Worm (Caenorhabditis elegans): ENCODE results near the gene rsr-2.

DNA sequence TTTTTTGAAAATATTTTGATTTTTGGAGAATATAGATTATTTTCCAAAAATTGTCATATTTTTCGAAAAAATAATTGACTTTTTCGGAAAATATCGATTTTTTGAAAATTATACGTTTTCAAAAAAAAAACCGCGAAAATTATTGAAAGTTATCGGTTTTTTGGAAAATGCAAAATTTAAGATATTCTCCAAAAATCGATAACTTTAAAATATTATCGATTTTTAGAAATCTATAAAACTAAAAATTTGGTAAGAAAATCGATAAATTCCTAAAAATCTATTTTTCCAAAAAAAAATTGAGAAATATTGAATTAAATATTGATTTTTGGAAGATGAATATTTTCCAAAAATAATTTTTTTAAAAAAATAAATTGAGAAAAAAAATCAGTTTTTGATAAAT, 31.9 kb downstream of the rsr-2 start:
- TF ChIP-seq ces-1 (GFP tag; optimal IDR thresholded peaks at IDR 0.05) = no peak
- no peak for TF ChIP-seq sptf-1 (tag; optimal IDR thresholded peaks at IDR 0.05)
- TF ChIP-seq unc-62 (GFP tag; optimal IDR thresholded peaks at IDR 0.05) = no peak
- TF ChIP-seq drap-1 (GFP tag; optimal IDR thresholded peaks at IDR 0.05) = no peak
- no peak for TF ChIP-seq nhr-28 (tag; optimal IDR thresholded peaks at IDR 0.05)
- no peak for TF ChIP-seq mab-5 (tag; optimal IDR thresholded peaks at IDR 0.05)
- no peak for TF ChIP-seq lsy-2 (tag; optimal IDR thresholded peaks at IDR 0.05)
- TF ChIP-seq blmp-1 (tag; optimal IDR thresholded peaks at IDR 0.05) = no peak
- no peak for TF ChIP-seq unc-39 (tag; optimal IDR thresholded peaks at IDR 0.05)
